Fruit fly (Drosophila melanogaster) whole organism, prepupa: Measurements from ENCODE around the gene CadN2.

ENCODE experiments used
- Blimp-1 ChIP-seq: fragments of 200-800 bp; sonication (Bioruptor generic); optimal IDR thresholded peaks from 3 replicates; lab custom pipeline; 2017; ENCODE audit warnings: missing biosample characterization, missing genetic modification characterization, mild to moderate bottlenecking, moderate library complexity, missing genetic modification reagents
- CG1621 ChIP-seq: fragments of 200-800 bp; sonication (Bioruptor generic); optimal IDR thresholded peaks from 3 replicates; lab custom pipeline; 2018; ENCODE audit warnings: missing biosample characterization, mild to moderate bottlenecking, missing genetic modification characterization
- CG3032 ChIP-seq: fragments of 200-800 bp; optimal IDR thresholded peaks from 2 replicates; lab custom pipeline; 2019; ENCODE audit warnings: missing biosample characterization, mild to moderate bottlenecking, missing genetic modification characterization, moderate library complexity
- CG3919 ChIP-seq: fragments of 200-800 bp; sonication (Bioruptor generic); optimal IDR thresholded peaks from 3 replicates; lab custom pipeline; 2016; ENCODE audit warnings: missing biosample characterization, missing genetic modification characterization
- CG4318 ChIP-seq: fragments of 200-800 bp; sonication (Bioruptor generic); optimal IDR thresholded peaks from 3 replicates; lab custom pipeline; 2017; ENCODE audit warnings: missing biosample characterization, mild to moderate bottlenecking, missing genetic modification characterization
- CG6792 ChIP-seq: fragments of 200-800 bp; sonication (Bioruptor generic); optimal IDR thresholded peaks from 3 replicates; lab custom pipeline; 2016; ENCODE audit warnings: missing biosample characterization, missing genetic modification characterization
- CG6808 ChIP-seq: fragments of 200-800 bp; sonication (Bioruptor generic); optimal IDR thresholded peaks from 3 replicates; lab custom pipeline; 2017; ENCODE audit warnings: missing biosample characterization, missing genetic modification characterization, mild to moderate bottlenecking, moderate library complexity, missing genetic modification reagents
- CG6854 ChIP-seq: fragments of 200-800 bp; sonication (Bioruptor generic); optimal IDR thresholded peaks from 2 replicates; lab custom pipeline; 2017; ENCODE audit warnings: missing biosample characterization, mild to moderate bottlenecking, missing genetic modification characterization
- CG7368 ChIP-seq: fragments of 200-800 bp; sonication (Bioruptor generic); optimal IDR thresholded peaks from 3 replicates; lab custom pipeline; 2016; ENCODE audit warnings: missing biosample characterization, missing genetic modification characterization
- CG8119 ChIP-seq: fragments of 200-800 bp; sonication (Bioruptor generic); IDR thresholded peaks from 3 replicates; pipeline ENCODE4 v1.3.6; 2022; ENCODE audit warnings: missing biosample characterization, missing genetic modification characterization
- CG8319 ChIP-seq: fragments of 200-800 bp; sonication (Bioruptor generic); optimal IDR thresholded peaks from 3 replicates; lab custom pipeline; 2016; ENCODE audit warnings: missing biosample characterization, missing genetic modification characterization
- CG8632 ChIP-seq: fragments of 200-800 bp; sonication (Bioruptor generic); optimal IDR thresholded peaks from 3 replicates; lab custom pipeline; 2016; ENCODE audit warnings: missing biosample characterization, missing genetic modification characterization
- CG9139 ChIP-seq: fragments of 200-800 bp; sonication (Bioruptor generic); optimal IDR thresholded peaks from 3 replicates; lab custom pipeline; 2017; ENCODE audit warnings: missing biosample characterization, mild to moderate bottlenecking, missing genetic modification characterization
- Eip75B ChIP-seq: fragments of 200-800 bp; sonication (Bioruptor generic); optimal IDR thresholded peaks from 3 replicates; lab custom pipeline; 2016; ENCODE audit warnings: missing biosample characterization, missing genetic modification characterization
- Eip78C ChIP-seq: fragments of 200-800 bp; sonication (Bioruptor generic); peaks from one replicate; lab custom pipeline; 2016; ENCODE audit warnings: missing biosample characterization, missing genetic modification characterization
- Ets96B ChIP-seq: fragments of 200-800 bp; optimal IDR thresholded peaks from 2 replicates; lab custom pipeline; 2019; ENCODE audit warnings: missing biosample characterization, mild to moderate bottlenecking, missing genetic modification characterization, moderate library complexity
- Met ChIP-seq: fragments of 200-800 bp; sonication (Bioruptor generic); optimal IDR thresholded peaks from 3 replicates; lab custom pipeline; 2016; ENCODE audit warnings: missing biosample characterization, missing genetic modification characterization
- OdsH ChIP-seq: fragments of 200-800 bp; sonication (Bioruptor generic); optimal IDR thresholded peaks from 3 replicates; lab custom pipeline; 2016; ENCODE audit warnings: missing biosample characterization, missing genetic modification characterization
- Smox ChIP-seq: fragments of 200-800 bp; sonication (Bioruptor generic); optimal IDR thresholded peaks from 3 replicates; lab custom pipeline; 2016; ENCODE audit warnings: missing biosample characterization, missing genetic modification characterization
- Sox102F ChIP-seq: fragments of 200-800 bp; sonication (Bioruptor generic); optimal IDR thresholded peaks from 2 replicates; lab custom pipeline; 2016; ENCODE audit warnings: missing biosample characterization, mild to moderate bottlenecking, missing genetic modification characterization
- Sox14 ChIP-seq: fragments of 200-800 bp; sonication (Bioruptor generic); optimal IDR thresholded peaks from 3 replicates; lab custom pipeline; 2016; ENCODE audit warnings: missing biosample characterization, missing genetic modification characterization
- cyc ChIP-seq: fragments of 200-800 bp; sonication (Bioruptor generic); optimal IDR thresholded peaks from 3 replicates; lab custom pipeline; 2016; ENCODE audit warnings: missing biosample characterization, missing genetic modification characterization
- dac ChIP-seq: fragments of 200-800 bp; sonication (Bioruptor generic); optimal IDR thresholded peaks from 2 replicates; lab custom pipeline; 2017; ENCODE audit warnings: missing biosample characterization, mild to moderate bottlenecking, missing genetic modification characterization
- dsx ChIP-seq: fragments of 200-800 bp; optimal IDR thresholded peaks from 3 replicates; lab custom pipeline; 2019; ENCODE audit warnings: missing biosample characterization, mild to moderate bottlenecking, missing genetic modification characterization, moderate library complexity; ENCODE audit not compliant: poor library complexity, severe bottlenecking
- esn ChIP-seq: fragments of 200-800 bp; sonication (Bioruptor generic); optimal IDR thresholded peaks from 2 replicates; lab custom pipeline; 2016; ENCODE audit warnings: missing biosample characterization, mild to moderate bottlenecking, missing genetic modification characterization, moderate library complexity
- fd59A ChIP-seq: fragments of 200-800 bp; sonication (Bioruptor generic); optimal IDR thresholded peaks from 2 replicates; lab custom pipeline; 2017; ENCODE audit warnings: missing biosample characterization, mild to moderate bottlenecking, missing genetic modification characterization, missing genetic modification reagents
- fkh ChIP-seq: fragments of 200-800 bp; sonication (Bioruptor generic); optimal IDR thresholded peaks from 3 replicates; lab custom pipeline; 2017; ENCODE audit warnings: missing biosample characterization, mild to moderate bottlenecking, missing genetic modification characterization, moderate library complexity
- lz ChIP-seq: fragments of 200-800 bp; sonication (Bioruptor generic); optimal IDR thresholded peaks from 3 replicates; lab custom pipeline; 2016; ENCODE audit warnings: missing biosample characterization, missing genetic modification characterization
- pdm3 ChIP-seq: fragments of 200-800 bp; sonication (Bioruptor generic); optimal IDR thresholded peaks from 3 replicates; lab custom pipeline; 2016; ENCODE audit warnings: missing biosample characterization, missing genetic modification characterization
- salr ChIP-seq, 2 experiments: fragments of 200-800 bp; sonication (Bioruptor generic); optimal IDR thresholded peaks; 3 replicates each; lab custom pipeline; 2016 to 2018; ENCODE audit warnings: missing biosample characterization in 2 of 2, missing genetic modification characterization in 2 of 2, mild to moderate bottlenecking in 1 of 2
- spab ChIP-seq: fragments of 200-800 bp; sonication (Bioruptor generic); optimal IDR thresholded peaks from 2 replicates; lab custom pipeline; 2017; ENCODE audit warnings: missing biosample characterization, mild to moderate bottlenecking, missing genetic modification characterization, missing genetic modification reagents
- ss ChIP-seq, 2 experiments: fragments of 200-800 bp; sonication (Bioruptor generic); optimal IDR thresholded peaks; 2 replicates in 1 of 2; 3 replicates in 1 of 2; lab custom pipeline; 2017 to 2018; ENCODE audit warnings: mild to moderate bottlenecking in 2 of 2, missing biosample characterization in 2 of 2, missing genetic modification characterization in 2 of 2, moderate library complexity in 1 of 2
- svp ChIP-seq: fragments of 200-800 bp; sonication (Bioruptor generic); peaks from one replicate; lab custom pipeline; 2016; ENCODE audit warnings: missing biosample characterization, missing genetic modification characterization
- topi ChIP-seq: fragments of 200-800 bp; sonication (Bioruptor generic); optimal IDR thresholded peaks from 3 replicates; lab custom pipeline; 2016; ENCODE audit warnings: missing biosample characterization, missing genetic modification characterization

Gene CadN2

dm6 chr2L:17778287-17778762 is 96.7 kb downstream of the CadN2 start, which contains the start of gene CadN (continued):
- TF ChIP-seq topi: peak; percentile 39
- TF ChIP-seq Sox14 (GFP tag; lab: Kevin White, UChicago): peak; percentile 51
- peak; percentile 30 for TF ChIP-seq CG6792
- peak; percentile 56 for TF ChIP-seq CG6854 (GFP tag; lab: Kevin White, UChicago)
- TF ChIP-seq Smox (GFP tag; lab: Kevin White, UChicago): no peak
- peak; percentile 70 for TF ChIP-seq dac (GFP tag; lab: Kevin White, UChicago)
- TF ChIP-seq Eip75B (GFP tag; lab: Kevin White, UChicago): peak; percentile 64
- peak; percentile 69 for TF ChIP-seq CG3032 (tag; lab: Kevin White, UChicago)
- TF ChIP-seq CG1621 (tag; lab: Kevin White, UChicago): peak; percentile 82
- peak; percentile 63 for TF ChIP-seq spab (GFP tag; lab: Kevin White, UChicago)
- peak; percentile 59 for TF ChIP-seq CG9139 (GFP tag; lab: Kevin White, UChicago)
- TF ChIP-seq OdsH (GFP tag; lab: Kevin White, UChicago): peak; percentile 50
- peak; percentile 5 for TF ChIP-seq Met (GFP tag; lab: Kevin White, UChicago)
- no peak for TF ChIP-seq fkh (GFP tag; lab: Kevin White, UChicago)
- TF ChIP-seq pdm3 (GFP tag; lab: Kevin White, UChicago): peak; percentile 38

dm6 chr2L:17777425-17777824 is 97.6 kb downstream of the CadN2 start:
- TF ChIP-seq CG3919 (no peak), Eip78C (peak; percentile 1)

dm6 chr2L:17770775-17771174 is 104.3 kb downstream of the CadN2 start:
- TF ChIP-seq esn (GFP tag; lab: Kevin White, UChicago) (no peak), CG8119 (no peak)

dm6 chr2L:17770121-17770520 is 104.9 kb downstream of the CadN2 start:
- TF ChIP-seq lz (no peak), ss (GFP tag; optimal IDR thresholded peaks at IDR 0.05; lab: Kevin White, UChicago) (no peak), topi (no peak), CG7368 (GFP tag; lab: Kevin White, UChicago) (no peak), Sox14 (GFP tag; lab: Kevin White, UChicago) (no peak), pdm3 (GFP tag; lab: Kevin White, UChicago) (no peak), Ets96B (no peak), salr (GFP tag; optimal IDR thresholded peaks at IDR 0.05; lab: Kevin White, UChicago) (no peak), Sox102F (no peak)

- no peak for TF ChIP-seq topi
- TF ChIP-seq svp (GFP tag; lab: Kevin White, UChicago): peak; percentile 26
Measured at dm6 chr2L:17768580-17768979, 106.5 kb downstream of the CadN2 start.

dm6 chr2L:17763173-17763572 is 111.9 kb downstream of the CadN2 start:
- TF ChIP-seq CG7368 (GFP tag; lab: Kevin White, UChicago): no peak
- no peak for TF ChIP-seq Blimp-1 (GFP tag; lab: Kevin White, UChicago)
- no peak for TF ChIP-seq CG8319
- TF ChIP-seq CG6854 (GFP tag; lab: Kevin White, UChicago): no peak
- TF ChIP-seq Ets96B: no peak
- no peak for TF ChIP-seq dsx (GFP tag; lab: Kevin White, UChicago)
- no peak for TF ChIP-seq CG8119
- no peak for TF ChIP-seq fd59A
- TF ChIP-seq fkh (GFP tag; lab: Kevin White, UChicago): no peak
- no peak for TF ChIP-seq CG4318 (GFP tag; lab: Kevin White, UChicago)
- TF ChIP-seq Eip75B (GFP tag; lab: Kevin White, UChicago): no peak
- no peak for TF ChIP-seq CG6792
- no peak for TF ChIP-seq CG6808
- TF ChIP-seq cyc: no peak
- no peak for TF ChIP-seq CG8632 (GFP tag; lab: Kevin White, UChicago)
- TF ChIP-seq OdsH (GFP tag; lab: Kevin White, UChicago): no peak
- TF ChIP-seq, all 60 proteins: peak for 0
